Fruit fly (Drosophila melanogaster): ENCODE results near the gene CG46316.

The CG46316 gene

dm6 chr3R:24712375-24712830 lies at the start of gene CG46316, which contains the start of gene CG13627:
Gene CG46316, plus strand, starts transcription at chr3R:24712780.
Gene CG13627, plus strand, starts transcription at chr3R:24712780.
- TF ChIP-seq Sox102F (GFP tag; optimal IDR thresholded peaks at IDR 0.05) (peak; percentile 43), topi (GFP tag; optimal IDR thresholded peaks at IDR 0.05) (no peak), CG6276 (GFP tag; optimal IDR thresholded peaks at IDR 0.05) (peak; percentile 9), Hr39 (GFP tag; optimal IDR thresholded peaks at IDR 0.05) (no peak), achi (GFP tag; optimal IDR thresholded peaks at IDR 0.05) (peak; percentile 17), OdsH (GFP tag; optimal IDR thresholded peaks at IDR 0.05) (no peak), Lpt (GFP tag; optimal IDR thresholded peaks at IDR 0.05) (peak; percentile 3), CG8319 (GFP tag; optimal IDR thresholded peaks at IDR 0.05) (no peak), CG8119 (GFP tag; IDR thresholded peaks at IDR 0.05) (peak; percentile 46; the same call in 2 of the 3 replicates), CG9139 (GFP tag; optimal IDR thresholded peaks at IDR 0.05) (no peak), CG6854 (GFP tag; optimal IDR thresholded peaks at IDR 0.05) (no peak), eg (GFP tag; IDR thresholded peaks at IDR 0.05) (peak; percentile 43; the same call in 1 of the 3 replicates), svp (GFP tag) (peak; percentile 60), Blimp-1 (GFP tag; optimal IDR thresholded peaks at IDR 0.05) (peak; percentile 95), Met (GFP tag; optimal IDR thresholded peaks at IDR 0.05) (peak; percentile 10), fd59A (GFP tag; optimal IDR thresholded peaks at IDR 0.05) (no peak), Eip78C (GFP tag) (peak; percentile 72), Eip75B (GFP tag; optimal IDR thresholded peaks at IDR 0.05) (peak; percentile 17)

- TF ChIP-seq Sox15 (GFP tag; optimal IDR thresholded peaks at IDR 0.05): no peak
- no peak for TF ChIP-seq CG11294 (GFP tag; IDR thresholded peaks at IDR 0.05)
- TF ChIP-seq Met (GFP tag; optimal IDR thresholded peaks at IDR 0.05): no peak
- TF ChIP-seq cyc (GFP tag; optimal IDR thresholded peaks at IDR 0.05): no peak
- TF ChIP-seq eg (GFP tag; IDR thresholded peaks at IDR 0.05): no peak
- no peak for TF ChIP-seq CG15336 (GFP tag; IDR thresholded peaks at IDR 0.05)
These were observed 49.5 kb upstream of the CG46316 start for dm6 chr3R:24663044-24663443.

- no peak for TF ChIP-seq eg (GFP tag; IDR thresholded peaks at IDR 0.05)
- peak; percentile 18 for TF ChIP-seq CG32006 (GFP tag; optimal IDR thresholded peaks at IDR 0.05)
These were observed 44.9 kb upstream of the CG46316 start for dm6 chr3R:24667538-24668207.

- TF ChIP-seq fd85E (GFP tag; optimal IDR thresholded peaks at IDR 0.05) (no peak), pdm3 (GFP tag; optimal IDR thresholded peaks at IDR 0.05) (no peak), CG16779 (tag; optimal IDR thresholded peaks at IDR 0.05) (no peak), CG6276 (GFP tag; optimal IDR thresholded peaks at IDR 0.05) (no peak), CG9139 (GFP tag; optimal IDR thresholded peaks at IDR 0.05) (no peak), topi (GFP tag; optimal IDR thresholded peaks at IDR 0.05) (no peak), eg (GFP tag; IDR thresholded peaks at IDR 0.05) (no peak), Hr38 (GFP tag; optimal IDR thresholded peaks at IDR 0.05) (no peak), CG3919 (GFP tag; optimal IDR thresholded peaks at IDR 0.05) (no peak), CG10669 (GFP tag; optimal IDR thresholded peaks at IDR 0.05) (no peak), OdsH (GFP tag; optimal IDR thresholded peaks at IDR 0.05) (no peak), CG15336 (GFP tag; IDR thresholded peaks at IDR 0.05) (no peak), Gug (GFP tag; IDR thresholded peaks at IDR 0.05) (no peak), Eip78C (GFP tag) (no peak), lz (GFP tag; optimal IDR thresholded peaks at IDR 0.05) (no peak), CG6163 (GFP tag; IDR thresholded peaks at IDR 0.05) (no peak), CG11762 (GFP tag; optimal IDR thresholded peaks at IDR 0.05; ENCODE audit: insufficient read depth) (no peak), fd59A (GFP tag; optimal IDR thresholded peaks at IDR 0.05) (no peak)
These were observed 40.9 kb upstream of the CG46316 start for dm6 chr3R:24671662-24672061.

dm6 chr3R:24692863-24693262 lies 19.7 kb upstream of the CG46316 start:
- TF ChIP-seq salr (GFP tag; optimal IDR thresholded peaks at IDR 0.05) (no peak), Gug (GFP tag; IDR thresholded peaks at IDR 0.05) (no peak), CG6854 (GFP tag; optimal IDR thresholded peaks at IDR 0.05) (no peak), Smox (GFP tag; optimal IDR thresholded peaks at IDR 0.05) (no peak), vri (GFP tag; optimal IDR thresholded peaks at IDR 0.05) (no peak), Sox14 (GFP tag; optimal IDR thresholded peaks at IDR 0.05) (no peak), CG6276 (GFP tag; optimal IDR thresholded peaks at IDR 0.05) (no peak), OdsH (GFP tag; optimal IDR thresholded peaks at IDR 0.05) (no peak), Hr38 (GFP tag; optimal IDR thresholded peaks at IDR 0.05) (no peak), dsx (GFP tag; optimal IDR thresholded peaks at IDR 0.05; ENCODE audit: poor library complexity, severe bottlenecking) (no peak), CG8632 (GFP tag; optimal IDR thresholded peaks at IDR 0.05) (no peak), CG7368 (GFP tag; optimal IDR thresholded peaks at IDR 0.05) (no peak), Lpt (GFP tag; optimal IDR thresholded peaks at IDR 0.05) (no peak), Eip93F (GFP tag; optimal IDR thresholded peaks at IDR 0.05) (no peak), CG34406 (GFP tag; optimal IDR thresholded peaks at IDR 0.05) (no peak), CG31627 (GFP tag; optimal IDR thresholded peaks at IDR 0.05) (no peak), CG11762 (GFP tag; optimal IDR thresholded peaks at IDR 0.05; ENCODE audit: insufficient read depth) (no peak), CG9139 (GFP tag; optimal IDR thresholded peaks at IDR 0.05) (no peak)
